Worm (Caenorhabditis elegans): ENCODE results near the gene gpd-1.

DNA sequence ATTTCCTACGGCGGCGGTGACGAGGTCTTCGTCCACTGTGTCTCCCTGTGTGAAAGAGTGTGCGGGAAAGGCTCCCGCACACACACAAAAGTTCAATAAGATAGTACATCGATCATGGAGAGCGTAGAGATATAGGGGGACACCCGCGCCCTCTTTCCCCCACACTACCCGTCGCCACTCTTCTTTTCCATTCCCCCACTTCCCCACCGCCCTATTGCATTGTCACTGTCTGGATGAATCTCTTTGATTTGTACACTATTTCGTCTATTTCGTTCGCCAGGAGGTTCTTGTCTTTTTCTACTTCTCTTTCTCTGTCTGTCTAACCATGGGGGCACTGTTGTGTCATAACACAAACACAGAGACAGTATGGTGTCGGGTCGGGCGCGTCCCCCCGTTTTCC, 11.7 kb upstream of the gpd-1 start:
- peak; percentile 72 for TF ChIP-seq mxl-3 (GFP tag; optimal IDR thresholded peaks at IDR 0.05)
- no peak for TF ChIP-seq zag-1 (tag; optimal IDR thresholded peaks at IDR 0.05)
- TF ChIP-seq T20F7.1 (GFP tag; optimal IDR thresholded peaks at IDR 0.05) = no peak

Measured in whole organism, L4 larva.